In the genomic region with DNA sequence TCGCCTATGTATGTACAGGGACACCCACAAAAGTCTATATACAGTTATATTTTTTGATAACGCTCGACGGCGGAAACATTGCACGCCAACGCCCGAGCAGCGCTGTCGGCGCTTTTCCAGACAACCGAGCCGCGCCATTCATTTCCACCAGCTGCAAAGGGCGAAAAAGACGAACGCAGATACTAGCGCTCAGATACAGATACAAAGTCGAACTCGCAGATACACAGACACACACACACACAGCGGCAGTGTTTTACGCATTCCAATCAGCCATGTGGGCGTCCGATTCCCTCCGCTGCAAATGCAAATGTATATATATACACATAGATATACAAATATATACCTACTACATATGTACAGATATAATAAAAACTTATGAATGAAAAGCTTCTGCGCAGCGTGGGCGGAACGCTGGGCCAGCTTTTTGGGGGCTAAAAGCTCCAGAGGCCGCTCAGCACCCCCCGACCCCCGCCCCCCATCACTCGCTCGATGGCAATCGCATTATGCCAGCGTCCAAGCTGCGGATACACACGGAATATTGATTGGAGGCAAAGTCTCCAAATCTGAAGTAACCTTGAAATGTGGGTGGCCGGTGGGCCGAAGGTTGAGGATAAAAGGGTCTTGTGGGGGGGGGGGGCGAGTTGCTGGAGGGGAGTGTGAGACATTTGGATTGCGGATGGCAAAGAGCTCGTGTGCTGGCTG, we compare ENCODE assay signal across 2 fruit fly cellular contexts.
TF ChIP-seq lines count a peak whose summit lies in the region.

No protein-coding gene starts in this region.

TF ChIP-seq in whole organism, embryonic, 481 proteins besides CTCF, POLR2A, EP300 and RAD21 (continued from another document and continues in another):
- TF ChIP-seq ase (GFP tag; IDR thresholded peaks at IDR 0.05; lab: Robert Waterston, UW) (0 out of 3 replicates have a peak, but pooled peaks have one; percentile 26), Hr78 (GFP tag; optimal IDR thresholded peaks at IDR 0.05; lab: Kevin White, UChicago) (peak in 1 of 2 experiments; percentile 44), kah (GFP tag; optimal IDR thresholded peaks at IDR 0.05; lab: Kevin White, UChicago) (peak; percentile 4), vvl (GFP tag; IDR thresholded peaks at IDR 0.05; lab: Robert Waterston, UW) (peak; percentile 78; the same call in 1 of the 2 replicates), CG18011 (GFP tag; optimal IDR thresholded peaks at IDR 0.05; lab: Kevin White, UChicago) (peak; percentile 12), sd (tag; optimal IDR thresholded peaks at IDR 0.05; lab: Kevin White, UChicago) (peak; percentile 98), ftz-f1 (GFP tag; optimal IDR thresholded peaks at IDR 0.05; lab: Kevin White, UChicago) (peak; percentile 98), CG13894 (tag; optimal IDR thresholded peaks at IDR 0.05; lab: Kevin White, UChicago) (peak; percentile 63), Doc3 (GFP tag; IDR thresholded peaks at IDR 0.05; lab: Robert Waterston, UW; ENCODE audit: partially characterized antibody) (0 out of 3 replicates have a peak, but pooled peaks have one; percentile 14), seq (GFP tag; IDR thresholded peaks at IDR 0.05; lab: Robert Waterston, UW) (peak; percentile 54; the same call in 1 of the 2 replicates), CG14667 (GFP tag; IDR thresholded peaks at IDR 0.05; lab: Robert Waterston, UW) (no peak), mirr (GFP tag; optimal IDR thresholded peaks at IDR 0.05; lab: Kevin White, UChicago) (peak; percentile 14), CG3407 (GFP tag; optimal IDR thresholded peaks at IDR 0.05; lab: Kevin White, UChicago) (no peak), CG16815 (GFP tag; optimal IDR thresholded peaks at IDR 0.05; lab: Kevin White, UChicago) (no peak), Opbp (GFP tag; IDR thresholded peaks at IDR 0.05; lab: Robert Waterston, UW; ENCODE audit: partially characterized antibody) (0 out of 3 replicates have a peak, but pooled peaks have one; percentile 41), CG10147 (GFP tag; optimal IDR thresholded peaks at IDR 0.05; lab: Kevin White, UChicago) (peak; percentile 11), CG7786 (GFP tag; optimal IDR thresholded peaks at IDR 0.05; lab: Kevin White, UChicago) (no peak), CG16779 (GFP tag; IDR thresholded peaks at IDR 0.05; lab: Robert Waterston, UW) (0 out of 2 replicates have a peak, but pooled peaks have one; percentile 36), CG3847 (GFP tag; IDR thresholded peaks at IDR 0.05; lab: Robert Waterston, UW) (peak; percentile 24; the same call in 1 of the 2 replicates), CG13287 (GFP tag; IDR thresholded peaks at IDR 0.05; lab: Robert Waterston, UW; ENCODE audit: partially characterized antibody) (peak; percentile 37; the same call in 1 of the 2 replicates), CG30020 (tag; optimal IDR thresholded peaks at IDR 0.05; lab: Kevin White, UChicago) (no peak), Med (GFP tag; lab: Kevin White, UChicago) (peak; percentile 72), Hr39 (optimal IDR thresholded peaks at IDR 0.05; lab: Kevin White, UChicago) (peak; percentile 29), CG32767 (GFP tag; IDR thresholded peaks at IDR 0.05; lab: Robert Waterston, UW) (peak; percentile 85), Rfx (GFP tag; IDR thresholded peaks at IDR 0.05; lab: Robert Waterston, UW) (peak; percentile 9; the same call in 1 of the 2 replicates), CG13624 (GFP tag; optimal IDR thresholded peaks at IDR 0.05; lab: Kevin White, UChicago) (no peak), crol (GFP tag; IDR thresholded peaks at IDR 0.05; lab: Robert Waterston, UW) (peak; percentile 98), Dbx (GFP tag; IDR thresholded peaks at IDR 0.05; lab: Robert Waterston, UW) (peak; percentile 51; the same call in 1 of the 3 replicates), CG8388 (GFP tag; optimal IDR thresholded peaks at IDR 0.05; lab: Kevin White, UChicago) (no peak), ci (GFP tag; IDR thresholded peaks at IDR 0.05; lab: Robert Waterston, UW) (0 out of 3 replicates have a peak, but pooled peaks have one; percentile 64), exex (tag; optimal IDR thresholded peaks at IDR 0.05; lab: Kevin White, UChicago) (peak; percentile 17), CG7987 (GFP tag; optimal IDR thresholded peaks at IDR 0.05; lab: Kevin White, UChicago) (peak; percentile 32), Mad (GFP tag; optimal IDR thresholded peaks at IDR 0.05; lab: Kevin White, UChicago) (no peak), CG4360 (GFP tag; IDR thresholded peaks at IDR 0.05; lab: Robert Waterston, UW) (no peak), onecut (GFP tag; IDR thresholded peaks at IDR 0.05; lab: Robert Waterston, UW) (peak; percentile 99), ttk (GFP tag; IDR thresholded peaks at IDR 0.05; lab: Robert Waterston, UW) (peak; percentile 50; the same call in 1 of the 2 replicates), gcm (GFP tag; optimal IDR thresholded peaks at IDR 0.05; lab: Kevin White, UChicago) (peak; percentile 17), twi (tag; optimal IDR thresholded peaks at IDR 0.05; lab: Kevin White, UChicago) (peak; percentile 7), chn (GFP tag; optimal IDR thresholded peaks at IDR 0.05; lab: Kevin White, UChicago) (no peak), nom (GFP tag; optimal IDR thresholded peaks at IDR 0.05; lab: Kevin White, UChicago) (peak; percentile 57), CG15514 (GFP tag; optimal IDR thresholded peaks at IDR 0.05; lab: Kevin White, UChicago) (peak; percentile 23), CG11093 (GFP tag; IDR thresholded peaks at IDR 0.05; lab: Robert Waterston, UW) (0 out of 3 replicates have a peak, but pooled peaks have one; percentile 27), sens (GFP tag; lab: Kevin White, UChicago) (peak; percentile 76), sr (GFP tag; IDR thresholded peaks at IDR 0.05; lab: Robert Waterston, UW) (peak; percentile 98), Hey (tag; optimal IDR thresholded peaks at IDR 0.05; lab: Kevin White, UChicago) (peak; percentile 11), chinmo (GFP tag; IDR thresholded peaks at IDR 0.05; lab: Robert Waterston, UW; ENCODE audit: partially characterized antibody) (peak; percentile 99), sna (GFP tag; IDR thresholded peaks at IDR 0.05; lab: Robert Waterston, UW; ENCODE audit: partially characterized antibody) (0 out of 2 replicates have a peak, but pooled peaks have one; percentile 37), lab (GFP tag; optimal IDR thresholded peaks at IDR 0.05; lab: Kevin White, UChicago) (peak; percentile 10), cwo (GFP tag; optimal IDR thresholded peaks at IDR 0.05; lab: Kevin White, UChicago) (peak; percentile 81), NfI (GFP tag; optimal IDR thresholded peaks at IDR 0.05; lab: Kevin White, UChicago) (no peak), CG10267 (tag; optimal IDR thresholded peaks at IDR 0.05; lab: Kevin White, UChicago) (no peak), klu (GFP tag; IDR thresholded peaks at IDR 0.05; lab: Robert Waterston, UW) (peak; percentile 29; the same call in 1 of the 2 replicates), unc-4 (GFP tag; IDR thresholded peaks at IDR 0.05; lab: Robert Waterston, UW; ENCODE audit: partially characterized antibody) (0 out of 2 replicates have a peak, but pooled peaks have one; percentile 25), HLH4C (GFP tag; IDR thresholded peaks at IDR 0.05; lab: Robert Waterston, UW; ENCODE audit: partially characterized antibody) (no peak), CG9932 (GFP tag; IDR thresholded peaks at IDR 0.05; lab: Robert Waterston, UW) (peak; percentile 45), hbn (GFP tag; IDR thresholded peaks at IDR 0.05; lab: Robert Waterston, UW; ENCODE audit: partially characterized antibody) (0 out of 2 replicates have a peak, but pooled peaks have one; percentile 30)

TF ChIP-seq in whole organism, prepupa, 60 proteins besides CTCF, POLR2A, EP300 and RAD21 (continued from another document):
- TF ChIP-seq CG8119 (GFP tag; IDR thresholded peaks at IDR 0.05; lab: Robert Waterston, UW) (no peak), esn (GFP tag; optimal IDR thresholded peaks at IDR 0.05; lab: Kevin White, UChicago) (peak; percentile 13), Sox15 (GFP tag; optimal IDR thresholded peaks at IDR 0.05; lab: Kevin White, UChicago) (no peak), ss (GFP tag; optimal IDR thresholded peaks at IDR 0.05; lab: Kevin White, UChicago) (peak; percentile 27 to 70), eg (GFP tag; IDR thresholded peaks at IDR 0.05; lab: Robert Waterston, UW) (no peak; the same call in 2 of the 3 replicates), OdsH (GFP tag; optimal IDR thresholded peaks at IDR 0.05; lab: Kevin White, UChicago) (no peak), CG3919 (GFP tag; optimal IDR thresholded peaks at IDR 0.05; lab: Kevin White, UChicago) (no peak), lz (GFP tag; optimal IDR thresholded peaks at IDR 0.05; lab: Kevin White, UChicago) (no peak), CG10669 (GFP tag; optimal IDR thresholded peaks at IDR 0.05; lab: Kevin White, UChicago) (no peak), cyc (GFP tag; optimal IDR thresholded peaks at IDR 0.05; lab: Kevin White, UChicago) (no peak), CG9139 (GFP tag; optimal IDR thresholded peaks at IDR 0.05; lab: Kevin White, UChicago) (peak; percentile 34), vri (GFP tag; optimal IDR thresholded peaks at IDR 0.05; lab: Kevin White, UChicago) (no peak), Hr4 (GFP tag; optimal IDR thresholded peaks at IDR 0.05; lab: Kevin White, UChicago) (no peak), Gug (GFP tag; IDR thresholded peaks at IDR 0.05; lab: Robert Waterston, UW) (no peak), Hr39 (GFP tag; optimal IDR thresholded peaks at IDR 0.05; lab: Kevin White, UChicago) (no peak), topi (GFP tag; optimal IDR thresholded peaks at IDR 0.05; lab: Kevin White, UChicago) (no peak), acj6 (GFP tag; optimal IDR thresholded peaks at IDR 0.05; lab: Kevin White, UChicago) (no peak), pdm3 (GFP tag; optimal IDR thresholded peaks at IDR 0.05; lab: Kevin White, UChicago) (no peak), CG4318 (GFP tag; optimal IDR thresholded peaks at IDR 0.05; lab: Kevin White, UChicago) (no peak), Lpt (GFP tag; optimal IDR thresholded peaks at IDR 0.05; lab: Kevin White, UChicago) (no peak), CG34406 (GFP tag; optimal IDR thresholded peaks at IDR 0.05; lab: Kevin White, UChicago) (peak; percentile 6), CG11294 (GFP tag; IDR thresholded peaks at IDR 0.05; lab: Robert Waterston, UW) (no peak), fd85E (GFP tag; optimal IDR thresholded peaks at IDR 0.05; lab: Kevin White, UChicago) (no peak), CG6854 (GFP tag; optimal IDR thresholded peaks at IDR 0.05; lab: Kevin White, UChicago) (peak; percentile 32), CG7368 (GFP tag; optimal IDR thresholded peaks at IDR 0.05; lab: Kevin White, UChicago) (peak; percentile 22), Sox102F (GFP tag; optimal IDR thresholded peaks at IDR 0.05; lab: Kevin White, UChicago) (no peak), CG6163 (GFP tag; IDR thresholded peaks at IDR 0.05; lab: Robert Waterston, UW) (0 out of 3 replicates have a peak, but pooled peaks have one; percentile 19), CG32006 (GFP tag; optimal IDR thresholded peaks at IDR 0.05; lab: Kevin White, UChicago) (no peak), CG10631 (GFP tag; optimal IDR thresholded peaks at IDR 0.05; lab: Kevin White, UChicago) (no peak), CG6792 (GFP tag; optimal IDR thresholded peaks at IDR 0.05; lab: Kevin White, UChicago) (no peak), CG1621 (tag; optimal IDR thresholded peaks at IDR 0.05; lab: Kevin White, UChicago) (no peak), Eip93F (GFP tag; optimal IDR thresholded peaks at IDR 0.05; lab: Kevin White, UChicago) (peak; percentile 8), Ets96B (tag; optimal IDR thresholded peaks at IDR 0.05; lab: Kevin White, UChicago) (no peak), Eip78C (GFP tag; lab: Kevin White, UChicago) (peak; percentile 35), achi (GFP tag; optimal IDR thresholded peaks at IDR 0.05; lab: Kevin White, UChicago) (peak; percentile 11), net (GFP tag; optimal IDR thresholded peaks at IDR 0.05; lab: Kevin White, UChicago) (no peak)
